Fruit fly (Drosophila melanogaster) whole organism, embryonic: Measurements from ENCODE around the gene nompC.

Experiments
- BtbVII ChIP-seq: fragments of 200-800 bp; sonication (Bioruptor generic); optimal IDR thresholded peaks from 3 replicates; lab custom pipeline; 2017; ENCODE audit warnings: missing biosample characterization, mild to moderate bottlenecking, missing genetic modification characterization
- C15 ChIP-seq: fragments of 200-800 bp; sonication (Bioruptor generic); IDR thresholded peaks from 3 replicates; pipeline ENCODE4 v1.3.6; 2022; ENCODE audit warnings: missing biosample characterization, missing genetic modification characterization
- CG10267 ChIP-seq: fragments of 200-800 bp; sonication (Bioruptor generic); optimal IDR thresholded peaks from 2 replicates; lab custom pipeline; 2018; ENCODE audit warnings: missing biosample characterization, mild to moderate bottlenecking, missing genetic modification characterization, moderate library complexity
- CG14441 ChIP-seq: fragments of 200-800 bp; sonication (Bioruptor generic); IDR thresholded peaks from 2 replicates; pipeline ENCODE4 v1.3.6; 2022; ENCODE audit warnings: missing biosample characterization, missing genetic modification characterization
- CG16863 ChIP-seq: fragments of 200-800 bp; sonication (Bioruptor generic); optimal IDR thresholded peaks from 3 replicates; lab custom pipeline; 2016; ENCODE audit warnings: missing biosample characterization, missing genetic modification characterization
- CG17186 ChIP-seq: fragments of 200-800 bp; sonication (Bioruptor generic); optimal IDR thresholded peaks from 3 replicates; lab custom pipeline; 2017; ENCODE audit warnings: missing biosample characterization, missing genetic modification reagents, missing genetic modification characterization
- CG2678 ChIP-seq: fragments of 200-800 bp; sonication (Bioruptor generic); optimal IDR thresholded peaks from 3 replicates; lab custom pipeline; 2019; ENCODE audit warnings: missing biosample characterization, mild to moderate bottlenecking, missing genetic modification characterization, moderate library complexity
- CG33557 ChIP-seq: fragments of 200-800 bp; sonication (Bioruptor generic); optimal IDR thresholded peaks from 2 replicates; lab custom pipeline; 2019; ENCODE audit warnings: missing biosample characterization, mild to moderate bottlenecking, missing genetic modification characterization, moderate library complexity
- CG3838 ChIP-seq: fragments of 200-800 bp; sonication (Bioruptor generic); optimal IDR thresholded peaks from 3 replicates; lab custom pipeline; 2016; ENCODE audit warnings: missing biosample characterization, missing genetic modification characterization
- CG4282 ChIP-seq: fragments of 200-800 bp; sonication (Bioruptor generic); optimal IDR thresholded peaks from 2 replicates; lab custom pipeline; 2016; ENCODE audit warnings: missing biosample characterization, missing genetic modification characterization
- CG5180 ChIP-seq: fragments of 200-800 bp; sonication (Bioruptor generic); optimal IDR thresholded peaks from 3 replicates; lab custom pipeline; 2017; ENCODE audit warnings: missing biosample characterization, missing genetic modification characterization, mild to moderate bottlenecking, moderate library complexity, missing genetic modification reagents
- CG6689 ChIP-seq: fragments of 200-800 bp; sonication (Bioruptor generic); IDR thresholded peaks from 2 replicates; pipeline ENCODE4 v1.3.6; 2022; ENCODE audit warnings: missing biosample characterization, missing genetic modification characterization
- CG8478 ChIP-seq: fragments of >200 bp; optimal IDR thresholded peaks from 2 replicates; lab custom pipeline; 2018
- CG9932 ChIP-seq: fragments of 200-800 bp; sonication (Bioruptor generic); IDR thresholded peaks from 2 replicates; pipeline ENCODE4 v1.3.6; 2022; ENCODE audit warnings: missing biosample characterization, missing genetic modification characterization
- Drgx ChIP-seq: fragments of 200-800 bp; sonication (Bioruptor generic); IDR thresholded peaks from 2 replicates; pipeline ENCODE4 v1.3.6; 2022; ENCODE audit warnings: missing biosample characterization, missing genetic modification characterization
- Elba2 ChIP-seq: fragments of 200-800 bp; sonication (Bioruptor generic); optimal IDR thresholded peaks from 3 replicates; lab custom pipeline; 2016; ENCODE audit warnings: missing biosample characterization, missing genetic modification characterization
- Gug ChIP-seq: fragments of 200-800 bp; sonication (Bioruptor generic); IDR thresholded peaks from 4 replicates; pipeline ENCODE4 v1.3.6; 2022; ENCODE audit warnings: missing biosample characterization, missing genetic modification characterization
- H15 ChIP-seq: fragments of 200-800 bp; sonication (Bioruptor generic); IDR thresholded peaks from 3 replicates; pipeline ENCODE4 v1.3.6; 2022; ENCODE audit warnings: missing biosample characterization, missing genetic modification characterization
- HmgZ ChIP-seq: fragments of 200-800 bp; sonication (Bioruptor generic); optimal IDR thresholded peaks from 2 replicates; lab custom pipeline; 2018; ENCODE audit warnings: missing biosample characterization, mild to moderate bottlenecking, missing genetic modification characterization
- Hr78 ChIP-seq, 2 experiments: fragments of 200-800 bp in 1 of 2; fragments of >200 bp in 1 of 2; sonication (Bioruptor generic) in 1 of 2; optimal IDR thresholded peaks; 2 replicates each; lab custom pipeline; 2017 to 2019; ENCODE audit warnings: missing biosample characterization in 2 of 2, missing genetic modification characterization in 2 of 2, mild to moderate bottlenecking in 1 of 2, moderate library complexity in 1 of 2
- Lhr ChIP-seq: fragments of 200-800 bp; sonication (Bioruptor generic); optimal IDR thresholded peaks from 3 replicates; lab custom pipeline; 2017; ENCODE audit warnings: mild to moderate bottlenecking, missing biosample characterization, missing genetic modification reagents, missing genetic modification characterization
- Med ChIP-seq: fragments of 200-800 bp; sonication (Bioruptor generic); peaks from one replicate; lab custom pipeline; 2016; ENCODE audit warnings: missing biosample characterization, missing genetic modification characterization, mild to moderate bottlenecking, inconsistent platforms, moderate library complexity
- Mes4 ChIP-seq: fragments of 200-800 bp; sonication (Bioruptor generic); optimal IDR thresholded peaks from 2 replicates; lab custom pipeline; 2016; ENCODE audit warnings: missing biosample characterization, missing genetic modification characterization
- Nf-YB ChIP-seq: fragments of 200-800 bp; sonication (Bioruptor generic); optimal IDR thresholded peaks from 3 replicates; lab custom pipeline; 2019; ENCODE audit warnings: missing biosample characterization, mild to moderate bottlenecking, missing genetic modification characterization, moderate library complexity
- Side ChIP-seq: fragments of 200-800 bp; sonication (Bioruptor generic); optimal IDR thresholded peaks from 2 replicates; lab custom pipeline; 2016; ENCODE audit warnings: missing biosample characterization, missing genetic modification characterization
- Xrp1 ChIP-seq: fragments of 200-800 bp; sonication (Bioruptor generic); IDR thresholded peaks from 2 replicates; pipeline ENCODE4 v1.3.6; 2022; ENCODE audit warnings: missing biosample characterization, missing genetic modification characterization
- amos ChIP-seq: fragments of 200-800 bp; sonication (Bioruptor generic); IDR thresholded peaks from 2 replicates; pipeline ENCODE4 v1.3.6; 2022; ENCODE audit warnings: missing biosample characterization, missing genetic modification characterization; ENCODE audit not compliant: partially characterized antibody
- bsh ChIP-seq, 2 experiments: fragments of 200-800 bp; sonication (Bioruptor generic); optimal IDR thresholded peaks; 2 replicates each; lab custom pipeline; 2017 to 2018; ENCODE audit warnings: mild to moderate bottlenecking in 2 of 2, missing biosample characterization in 2 of 2, missing genetic modification characterization in 2 of 2, moderate library complexity in 1 of 2
- crol ChIP-seq: fragments of 200-800 bp; sonication (Bioruptor generic); IDR thresholded peaks from 2 replicates; pipeline ENCODE4 v1.3.6; 2022; ENCODE audit warnings: missing biosample characterization, missing genetic modification characterization
- hb ChIP-seq: fragments of 200-800 bp; sonication (Bioruptor generic); IDR thresholded peaks from 3 replicates; pipeline ENCODE4 v1.3.6; 2022; ENCODE audit warnings: missing biosample characterization, missing genetic modification characterization; ENCODE audit not compliant: partially characterized antibody
- hth ChIP-seq: fragments of >200 bp; optimal IDR thresholded peaks from 2 replicates; lab custom pipeline; 2017; ENCODE audit warnings: inconsistent platforms
- jumu ChIP-seq: fragments of 200-800 bp; sonication (Bioruptor generic); optimal IDR thresholded peaks from 3 replicates; lab custom pipeline; 2016; ENCODE audit warnings: missing biosample characterization, missing genetic modification characterization
- klu ChIP-seq: fragments of 200-800 bp; sonication (Bioruptor generic); IDR thresholded peaks from 2 replicates; pipeline ENCODE4 v1.3.6; 2022; ENCODE audit warnings: missing biosample characterization, missing genetic modification characterization
- kni ChIP-seq: fragments of 200-800 bp; sonication (Bioruptor generic); optimal IDR thresholded peaks from 3 replicates; lab custom pipeline; 2017; ENCODE audit warnings: mild to moderate bottlenecking, missing biosample characterization, missing genetic modification reagents, missing genetic modification characterization
- pb ChIP-seq: fragments of 200-800 bp; sonication (Bioruptor generic); optimal IDR thresholded peaks from 3 replicates; lab custom pipeline; 2016; ENCODE audit warnings: missing biosample characterization, missing genetic modification characterization
- prd ChIP-seq, 3 experiments: fragments of >200 bp in 2 of 3; fragments of 200-800 bp in 1 of 3; sonication (Bioruptor generic) in 1 of 3; optimal IDR thresholded peaks in 2 of 3; IDR thresholded peaks in 1 of 3; 2 replicates in 2 of 3; 3 replicates in 1 of 3; pipeline versions ENCODE4 v1.3.6 to Lab custom; 2017 to 2022; ENCODE audit warnings: missing biosample characterization in 1 of 3, missing genetic modification characterization in 1 of 3
- repo ChIP-seq: fragments of 200-800 bp; sonication (Bioruptor generic); optimal IDR thresholded peaks from 2 replicates; lab custom pipeline; 2016; ENCODE audit warnings: missing biosample characterization, missing genetic modification characterization
- row ChIP-seq: fragments of 200-800 bp; sonication (Bioruptor generic); IDR thresholded peaks from 3 replicates; pipeline ENCODE4 v1.3.6; 2022; ENCODE audit warnings: missing biosample characterization, missing genetic modification characterization
- sc ChIP-seq, 3 experiments: fragments of >200 bp in 2 of 3; fragments of 200-800 bp in 1 of 3; sonication (Bioruptor generic) in 1 of 3; optimal IDR thresholded peaks; 2 replicates in 2 of 3; 3 replicates in 1 of 3; lab custom pipeline; 2017; ENCODE audit warnings: mild to moderate bottlenecking in 1 of 3, missing biosample characterization in 1 of 3, missing genetic modification characterization in 1 of 3, missing genetic modification reagents in 1 of 3
- sim ChIP-seq: fragments of 200-800 bp; sonication (Bioruptor generic); IDR thresholded peaks from 2 replicates; pipeline ENCODE4 v1.3.6; 2022; ENCODE audit warnings: missing biosample characterization, missing genetic modification characterization
- sqz ChIP-seq: fragments of 200-800 bp; sonication (Bioruptor generic); optimal IDR thresholded peaks from 3 replicates; lab custom pipeline; 2018; ENCODE audit warnings: missing biosample characterization, mild to moderate bottlenecking, missing genetic modification characterization
- sr ChIP-seq: fragments of 200-800 bp; sonication (Bioruptor generic); IDR thresholded peaks from 3 replicates; pipeline ENCODE4 v1.3.6; 2022; ENCODE audit warnings: missing biosample characterization, missing genetic modification characterization
- twi ChIP-seq: fragments of 200-800 bp; optimal IDR thresholded peaks from 2 replicates; lab custom pipeline; 2019; ENCODE audit warnings: missing biosample characterization, mild to moderate bottlenecking, missing genetic modification characterization, moderate library complexity
- unc-4 ChIP-seq: fragments of 200-800 bp; sonication (Bioruptor generic); IDR thresholded peaks from 2 replicates; pipeline ENCODE4 v1.3.6; 2022; ENCODE audit warnings: missing biosample characterization, missing genetic modification characterization; ENCODE audit not compliant: partially characterized antibody
- zen ChIP-seq: fragments of 200-800 bp; sonication (Bioruptor generic); optimal IDR thresholded peaks from 3 replicates; lab custom pipeline; 2018; ENCODE audit warnings: missing biosample characterization, mild to moderate bottlenecking, missing genetic modification characterization, moderate library complexity

Gene nompC

DNA sequence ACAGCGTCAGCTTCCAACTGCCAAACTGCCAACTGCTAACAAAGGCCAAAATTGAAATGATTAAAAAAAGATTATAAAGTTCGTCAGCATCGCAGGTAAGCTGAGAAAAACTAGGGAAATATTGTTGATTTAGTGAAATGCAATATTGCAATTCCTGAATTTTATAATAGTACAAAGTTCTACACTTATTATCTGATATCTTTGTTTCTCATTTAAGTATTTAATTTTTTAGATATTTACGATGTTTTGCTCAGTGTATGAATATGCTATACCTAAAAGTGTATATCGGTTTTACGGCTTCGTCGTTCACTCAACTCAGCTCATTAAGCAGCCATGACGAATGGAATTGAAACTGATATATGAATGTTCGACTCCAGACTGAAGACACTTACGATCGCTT, 47.3 kb downstream of the nompC start (continued):
- TF ChIP-seq Lhr = no peak
- TF ChIP-seq BtbVII = no peak
- TF ChIP-seq pb = no peak
- TF ChIP-seq CG6689 (GFP tag; lab: Robert Waterston, UW) = no peak
- peak; percentile 36 for TF ChIP-seq CG2678
- no peak for TF ChIP-seq Side (GFP tag; lab: Kevin White, UChicago)
- no peak for TF ChIP-seq kni
- TF ChIP-seq Hr78 (GFP tag; optimal IDR thresholded peaks at IDR 0.05; lab: Kevin White, UChicago) = no peak
- no peak for TF ChIP-seq CG16863 (GFP tag; lab: Kevin White, UChicago)
- no peak for TF ChIP-seq CG9932 (GFP tag; lab: Robert Waterston, UW)
- no peak for TF ChIP-seq CG4282
- TF ChIP-seq sr (GFP tag; lab: Robert Waterston, UW) = no peak
- no peak for TF ChIP-seq CG33557 (GFP tag; lab: Kevin White, UChicago)

- TF ChIP-seq H15 (GFP tag; lab: Robert Waterston, UW) = 0 out of 3 replicates have a peak, but pooled peaks have one; percentile 5
- 0 out of 2 replicates have a peak, but pooled peaks have one; percentile 12 for TF ChIP-seq Xrp1 (GFP tag; lab: Robert Waterston, UW)
- TF ChIP-seq prd (optimal IDR thresholded peaks at IDR 0.05; lab: Kevin White, UChicago) = no peak
- TF ChIP-seq prd (GFP tag; IDR thresholded peaks at IDR 0.05; lab: Robert Waterston, UW) = peak; percentile 5; the same call in 1 of the 3 replicates
- no peak for TF ChIP-seq HmgZ (tag; lab: Kevin White, UChicago)
- TF ChIP-seq Drgx (GFP tag; lab: Robert Waterston, UW) = 0 out of 2 replicates have a peak, but pooled peaks have one; percentile 38
- peak in 1 of 2 experiments; percentile 9 for TF ChIP-seq bsh (GFP tag; optimal IDR thresholded peaks at IDR 0.05; lab: Kevin White, UChicago)
- no peak for TF ChIP-seq CG14441 (GFP tag; lab: Robert Waterston, UW)
These were observed 52.4 kb downstream of the nompC start for dm6 chr2L:5398375-5398774.

DNA sequence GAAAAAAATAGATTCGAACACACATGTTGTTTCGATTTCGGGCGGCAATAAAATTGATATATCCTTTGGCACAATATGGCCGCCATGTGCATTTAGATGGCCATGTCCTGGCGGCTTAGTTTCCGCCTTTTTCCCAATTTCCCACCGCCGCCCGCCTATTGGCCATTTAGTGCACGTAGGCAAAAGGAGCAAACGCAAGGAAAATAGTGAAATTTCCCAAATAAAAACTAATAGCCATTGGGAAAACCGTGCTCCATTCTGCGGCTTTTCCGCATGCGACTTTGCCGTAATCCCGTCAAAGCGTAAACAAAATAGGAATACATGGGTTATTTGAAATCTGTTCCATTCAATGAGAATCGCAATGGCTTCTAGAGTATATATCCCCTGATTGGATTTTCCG, 55.0 kb downstream of the nompC start:
- no peak for TF ChIP-seq CG8478
- TF ChIP-seq Mes4 = no peak
- TF ChIP-seq twi (tag; lab: Kevin White, UChicago) = peak; percentile 63
- TF ChIP-seq Elba2 (GFP tag; lab: Kevin White, UChicago) = peak; percentile 91

DNA sequence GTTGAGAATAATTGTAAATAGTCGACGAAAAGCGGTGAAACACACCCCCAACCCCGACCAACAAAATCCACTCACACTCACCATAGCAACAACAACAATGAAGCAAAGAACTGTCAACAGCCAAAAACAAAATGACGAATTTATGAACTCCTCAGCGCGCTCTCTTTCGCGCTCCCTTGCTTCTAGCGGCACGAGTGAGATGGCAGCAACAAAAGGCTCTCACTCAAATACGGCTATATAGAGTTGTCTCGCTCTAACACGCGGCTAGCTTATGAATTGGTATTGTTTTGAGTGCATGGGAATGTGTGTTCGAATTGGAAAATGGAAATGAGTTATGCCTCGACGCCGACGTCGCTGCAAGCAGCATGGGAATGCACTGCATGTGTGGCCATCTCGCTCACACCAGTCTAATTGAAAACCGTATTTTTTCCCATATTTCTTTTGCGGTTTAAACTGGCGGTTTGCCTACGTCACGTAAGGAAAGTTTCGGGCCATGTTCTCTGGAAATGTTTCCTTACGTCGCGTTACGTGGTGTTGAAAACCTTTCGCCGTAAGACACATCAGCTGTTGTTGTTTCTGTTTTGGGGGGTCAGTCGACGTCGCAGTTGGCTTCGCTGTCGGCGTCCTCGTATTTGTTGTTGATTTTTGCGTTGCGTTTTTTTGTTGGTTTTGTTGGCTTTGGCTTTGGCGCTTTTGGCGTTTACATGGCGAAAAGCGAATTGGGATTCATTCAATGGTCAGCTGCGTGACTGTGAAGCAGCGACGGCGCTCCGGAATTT, 57.7 kb downstream of the nompC start, which contains the start of gene H15:
H15 (plus strand) TSS at position 729 of the 779 bp plus-strand sequence.
- TF ChIP-seq sc (optimal IDR thresholded peaks at IDR 0.05; lab: Kevin White, UChicago) (no peak), sc (GFP tag; optimal IDR thresholded peaks at IDR 0.05; lab: Kevin White, UChicago) (no peak), C15 (GFP tag; lab: Robert Waterston, UW) (no peak), CG10267 (no peak), row (GFP tag; lab: Robert Waterston, UW) (no peak), Nf-YB (GFP tag; lab: Kevin White, UChicago) (peak; percentile 97), crol (GFP tag; lab: Robert Waterston, UW) (peak; percentile 86), CG3838 (GFP tag; lab: Kevin White, UChicago) (no peak), hb (GFP tag; lab: Robert Waterston, UW) (no peak), unc-4 (GFP tag; lab: Robert Waterston, UW) (no peak; the same call in 1 of the 2 replicates), Med (GFP tag; lab: Kevin White, UChicago) (no peak), jumu (GFP tag; lab: Kevin White, UChicago) (no peak), repo (GFP tag; lab: Kevin White, UChicago) (no peak), amos (GFP tag; lab: Robert Waterston, UW) (peak; percentile 57; the same call in 1 of the 2 replicates), sqz (GFP tag; lab: Kevin White, UChicago) (peak; percentile 79), CG5180 (GFP tag; lab: Kevin White, UChicago) (peak; percentile 37), Gug (GFP tag; lab: Robert Waterston, UW) (no peak), sim (no peak), hth (lab: Kevin White, UChicago) (peak; percentile 100), klu (GFP tag; lab: Robert Waterston, UW) (no peak), CG17186 (GFP tag; lab: Kevin White, UChicago) (no peak), zen (peak; percentile 86)
